Worm (Caenorhabditis elegans) whole organism, L4 larva: ENCODE data around the gene F38B2.4.

ENCODE experiments used
- dpl-1 ChIP-seq: fragments of 150-350 bp; optimal IDR thresholded peaks from 2 replicates; lab custom pipeline; 2014; ENCODE audit warnings: missing biosample characterization, missing genetic modification reagents, missing genetic modification characterization
- snpc-4 ChIP-seq: fragments of 150-350 bp; optimal IDR thresholded peaks from 2 replicates; lab custom pipeline; 2014; ENCODE audit warnings: missing biosample characterization, missing genetic modification characterization
- zfp-2 ChIP-seq: sonication (generic microtip); optimal IDR thresholded peaks from 2 replicates; lab custom pipeline; 2016; ENCODE audit warnings: mild to moderate bottlenecking, missing genetic modification characterization, missing compliant biosample characterization

DNA sequence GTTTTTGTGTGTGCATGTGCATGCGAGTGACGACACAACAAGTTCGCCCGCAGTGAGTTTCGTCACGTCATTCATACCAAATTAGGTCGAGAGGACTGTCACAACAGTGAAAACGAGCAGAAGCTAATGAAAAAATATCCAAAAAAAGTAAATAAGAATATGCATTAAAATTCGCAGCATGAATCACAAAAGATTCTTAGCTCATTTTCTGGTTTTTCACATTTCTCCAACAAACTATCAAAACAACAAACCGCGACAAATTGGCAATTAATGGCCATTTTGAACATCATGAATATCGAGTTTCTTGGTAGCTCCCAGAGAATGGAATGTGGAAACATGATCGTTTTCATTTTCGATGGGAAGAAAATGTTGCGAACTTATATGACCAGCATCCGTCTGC, 43.9 kb downstream of the F38B2.4 start:
- TF ChIP-seq dpl-1 (GFP tag; lab: Kevin White, UChicago) = no peak
- no peak for TF ChIP-seq snpc-4 (tag; lab: Kevin White, UChicago)
- no peak for TF ChIP-seq zfp-2 (tag; lab: Kevin White, UChicago)
